Worm (Caenorhabditis elegans) whole organism, L1 larva: ENCODE measurements around the gene C38D9.8.
"Not testable (repeated sequence)": the region's sequence is repeated elsewhere in the genome, so short reads cannot be mapped to it uniquely, and the experiment has no call there.

Experiments used
- aha-1 ChIP-seq: fragments of 150-350 bp; optimal IDR thresholded peaks from 2 replicates; lab custom pipeline; 2014; ENCODE audit warnings: missing biosample characterization, missing genetic modification characterization
- egl-13 ChIP-seq: sonication (generic microtip); optimal IDR thresholded peaks from 2 replicates; lab custom pipeline; 2016; ENCODE audit warnings: missing genotype, missing genetic modification reagents, missing genetic modification characterization, missing compliant biosample characterization
- elt-2 ChIP-seq: sonication (generic microtip); optimal IDR thresholded peaks from 2 replicates; lab custom pipeline; 2016; ENCODE audit warnings: missing genetic modification characterization, mild to moderate bottlenecking, inconsistent platforms, missing compliant biosample characterization, missing genetic modification reagents
- elt-3 ChIP-seq, 6 experiments: fragments of 150-350 bp in 1 of 6; sonication (generic microtip); optimal IDR thresholded peaks; 2 replicates each; lab custom pipeline; 2017 to 2018; ENCODE audit warnings: missing biosample characterization in 6 of 6, missing genetic modification characterization in 6 of 6, inconsistent platforms in 1 of 6
- isw-1 ChIP-seq: fragments of 200-800 bp; sonication (Bioruptor generic); IDR thresholded peaks from 2 replicates; pipeline ENCODE4 v1.3.6; 2022; ENCODE audit warnings: missing genetic modification characterization, missing compliant biosample characterization
- lin-39 ChIP-seq: fragments of 150-350 bp; optimal IDR thresholded peaks from 2 replicates; lab custom pipeline; 2014; ENCODE audit warnings: missing biosample characterization, missing genetic modification reagents, missing genetic modification characterization
- pqm-1 ChIP-seq: sonication (generic microtip); optimal IDR thresholded peaks from 3 replicates; lab custom pipeline; 2017; ENCODE audit warnings: missing biosample characterization, missing genetic modification characterization
- rnt-1 ChIP-seq: sonication (generic microtip); optimal IDR thresholded peaks from 2 replicates; lab custom pipeline; 2016; ENCODE audit warnings: mild to moderate bottlenecking, missing genetic modification characterization, moderate library complexity, missing compliant biosample characterization
- snpc-4 ChIP-seq: fragments of 150-350 bp; optimal IDR thresholded peaks from 2 replicates; lab custom pipeline; 2014; ENCODE audit warnings: missing biosample characterization, missing genetic modification characterization

- not testable (repeated sequence) for TF ChIP-seq snpc-4 (tag; lab: Kevin White, UChicago); elt-3 (tag; optimal IDR thresholded peaks at IDR 0.05; lab: Kevin White, UChicago); rnt-1 (tag; lab: Kevin White, UChicago); aha-1; isw-1; lin-39; egl-13 (tag; lab: Kevin White, UChicago); pqm-1; elt-2
Observed at ce11 chrV:17584352-17584843, 31.7 kb upstream of the C38D9.8 start, which contains the start of gene fbxa-133.
